Worm (Caenorhabditis elegans) whole organism, young adult: ENCODE results near the gene F09E5.12.

Experiments used
- B0035.1 ChIP-seq: sonication (generic microtip); optimal IDR thresholded peaks from 2 replicates; lab custom pipeline; 2016; ENCODE audit warnings: missing genetic modification characterization, mild to moderate bottlenecking, missing compliant biosample characterization, missing genotype, missing genetic modification reagents
- B0261.1 ChIP-seq: sonication (generic microtip); optimal IDR thresholded peaks from 2 replicates; lab custom pipeline; 2016; ENCODE audit warnings: mild to moderate bottlenecking, missing genetic modification characterization, moderate library complexity, missing compliant biosample characterization
- C17E4.6 ChIP-seq: fragments of 200-800 bp; sonication (Bioruptor generic); IDR thresholded peaks from 2 replicates; pipeline ENCODE4 v1.3.6; 2022; ENCODE audit warnings: missing genetic modification reagents, missing genetic modification characterization, missing compliant biosample characterization
- F52B5.7 ChIP-seq: sonication (generic microtip); optimal IDR thresholded peaks from 2 replicates; lab custom pipeline; 2016; ENCODE audit warnings: mild to moderate bottlenecking, missing genetic modification characterization, missing compliant biosample characterization
- F55B11.4 ChIP-seq: sonication (generic microtip); optimal IDR thresholded peaks from 2 replicates; lab custom pipeline; 2016; ENCODE audit warnings: missing compliant biosample characterization, missing genetic modification characterization, borderline replicate concordance; ENCODE audit not compliant: insufficient read depth
- K11D2.4 ChIP-seq: fragments of 200-800 bp; sonication (Bioruptor generic); IDR thresholded peaks from 2 replicates; pipeline ENCODE4 v1.3.6; 2022; ENCODE audit warnings: missing genetic modification reagents, missing genetic modification characterization, missing compliant biosample characterization
- T26A5.8 ChIP-seq: sonication (generic microtip); optimal IDR thresholded peaks from 2 replicates; lab custom pipeline; 2016; ENCODE audit warnings: missing genetic modification characterization, missing compliant biosample characterization
- Y67H2A.10 ChIP-seq: fragments of 200-800 bp; sonication (Bioruptor generic); conservative IDR thresholded peaks from 2 replicates; pipeline ENCODE4 v1.3.6; 2022; ENCODE audit warnings: missing genetic modification reagents, missing genetic modification characterization, missing compliant biosample characterization
- Y79H2A.3 ChIP-seq: fragments of 200-800 bp; sonication (Bioruptor generic); conservative IDR thresholded peaks from 2 replicates; pipeline ENCODE4 v1.3.6; 2022; ENCODE audit warnings: missing genetic modification reagents, missing genetic modification characterization, missing compliant biosample characterization
- Y95B8A.8 ChIP-seq: fragments of 200-800 bp; sonication (Bioruptor generic); IDR thresholded peaks from 2 replicates; pipeline ENCODE4 v1.3.6; 2022; ENCODE audit warnings: missing genetic modification reagents, missing genetic modification characterization, missing compliant biosample characterization
- ama-1 ChIP-seq, 3 experiments: fragments of 150-350 bp in 1 of 3; sonication (generic microtip) in 2 of 3; optimal IDR thresholded peaks; 2 replicates each; lab custom pipeline; 2014 to 2018; ENCODE audit warnings: missing biosample characterization in 2 of 3, missing genetic modification characterization in 2 of 3, missing genetic modification reagents in 2 of 3
- aptf-3 ChIP-seq: fragments of 200-800 bp; sonication (Bioruptor generic); IDR thresholded peaks from 2 replicates; pipeline ENCODE4 v1.3.6; 2022; ENCODE audit warnings: missing genetic modification characterization, missing compliant biosample characterization
- athp-1 ChIP-seq: sonication (generic microtip); optimal IDR thresholded peaks from 2 replicates; lab custom pipeline; 2017; ENCODE audit warnings: mild to moderate bottlenecking, missing genetic modification characterization, missing compliant biosample characterization
- cebp-2 ChIP-seq: fragments of 200-800 bp; sonication (Bioruptor generic); IDR thresholded peaks from 2 replicates; pipeline ENCODE4 v1.3.6; 2022; ENCODE audit warnings: missing genetic modification characterization, missing compliant biosample characterization
- ceh-100 ChIP-seq: fragments of 200-800 bp; sonication (Bioruptor generic); IDR thresholded peaks from 2 replicates; pipeline ENCODE4 v1.3.6; 2022; ENCODE audit warnings: missing genetic modification reagents, missing genetic modification characterization, missing compliant biosample characterization
- ceh-79 ChIP-seq: sonication (generic microtip); optimal IDR thresholded peaks from 2 replicates; lab custom pipeline; 2017; ENCODE audit warnings: mild to moderate bottlenecking, missing genetic modification characterization, missing compliant biosample characterization
- dox-1 ChIP-seq: fragments of 200-800 bp; sonication (Bioruptor generic); IDR thresholded peaks from 2 replicates; pipeline ENCODE4 v1.3.6; 2022; ENCODE audit warnings: missing genetic modification reagents, missing genetic modification characterization, missing compliant biosample characterization
- egl-18 ChIP-seq: fragments of 200-800 bp; sonication (Bioruptor generic); IDR thresholded peaks from 2 replicates; pipeline ENCODE4 v1.3.6; 2022; ENCODE audit warnings: missing genetic modification reagents, missing genetic modification characterization, missing compliant biosample characterization
- egrh-3 ChIP-seq: fragments of 200-800 bp; sonication (Bioruptor generic); IDR thresholded peaks from 2 replicates; pipeline ENCODE4 v1.3.6; 2022; ENCODE audit warnings: missing genetic modification reagents, missing genetic modification characterization, missing compliant biosample characterization
- ets-4 ChIP-seq: fragments of 200-800 bp; sonication (Bioruptor generic); optimal IDR thresholded peaks from 2 replicates; lab custom pipeline; 2018; ENCODE audit warnings: mild to moderate bottlenecking, missing genetic modification characterization, missing compliant biosample characterization
- him-1 ChIP-seq: sonication (generic microtip); optimal IDR thresholded peaks from 2 replicates; lab custom pipeline; 2016; ENCODE audit warnings: missing genotype, missing genetic modification reagents, missing genetic modification characterization, missing compliant biosample characterization
- hlh-12 ChIP-seq: sonication (generic microtip); optimal IDR thresholded peaks from 2 replicates; lab custom pipeline; 2016; ENCODE audit warnings: missing genetic modification characterization, missing compliant biosample characterization
- hmg-20 ChIP-seq: fragments of 200-800 bp; sonication (Bioruptor generic); IDR thresholded peaks from 2 replicates; pipeline ENCODE4 v1.3.6; 2022; ENCODE audit warnings: missing genetic modification reagents, missing genetic modification characterization, missing compliant biosample characterization
- lag-1 ChIP-seq: fragments of 200-800 bp; sonication (Bioruptor generic); IDR thresholded peaks from 2 replicates; pipeline ENCODE4 v1.3.6; 2022; ENCODE audit warnings: missing genetic modification reagents, missing genetic modification characterization, missing compliant biosample characterization
- let-607 ChIP-seq, 2 experiments: fragments of 200-800 bp in 1 of 2; sonication (Bioruptor generic) in 1 of 2; sonication (generic microtip) in 1 of 2; optimal IDR thresholded peaks; 2 replicates each; lab custom pipeline; 2016 to 2018; ENCODE audit warnings: mild to moderate bottlenecking in 2 of 2, missing compliant biosample characterization in 2 of 2, missing genetic modification characterization in 2 of 2, moderate library complexity in 2 of 2, missing genotype in 1 of 2
- lin-35 ChIP-seq, 3 experiments: fragments of 150-350 bp in 2 of 3; sonication (generic microtip) in 1 of 3; optimal IDR thresholded peaks; 2 replicates each; lab custom pipeline; 2014 to 2018; ENCODE audit warnings: missing biosample characterization in 3 of 3, missing genetic modification characterization in 3 of 3, missing genetic modification reagents in 3 of 3
- lsl-1 ChIP-seq: fragments of 200-800 bp; sonication (Bioruptor generic); optimal IDR thresholded peaks from 2 replicates; lab custom pipeline; 2018; ENCODE audit warnings: mild to moderate bottlenecking, missing genetic modification characterization, moderate library complexity, missing compliant biosample characterization
- nfya-1 ChIP-seq: sonication (generic microtip); optimal IDR thresholded peaks from 2 replicates; lab custom pipeline; 2017; ENCODE audit warnings: antibody characterized with exemption, missing compliant biosample characterization, missing genetic modification characterization, borderline replicate concordance; ENCODE audit not compliant: insufficient read depth
- nfya-2 ChIP-seq: fragments of 200-800 bp; sonication (Bioruptor generic); IDR thresholded peaks from 2 replicates; pipeline ENCODE4 v1.3.6; 2022; ENCODE audit warnings: missing genetic modification reagents, missing genetic modification characterization, missing compliant biosample characterization
- nfyb-1 ChIP-seq: fragments of 200-800 bp; sonication (Bioruptor generic); IDR thresholded peaks from 2 replicates; pipeline ENCODE4 v1.3.6; 2022; ENCODE audit warnings: missing genetic modification reagents, missing genetic modification characterization, missing compliant biosample characterization
- nhr-179 ChIP-seq: sonication (generic microtip); optimal IDR thresholded peaks from 2 replicates; lab custom pipeline; 2016; ENCODE audit warnings: mild to moderate bottlenecking, missing genetic modification characterization, missing compliant biosample characterization
- nhr-80 ChIP-seq: sonication (generic microtip); optimal IDR thresholded peaks from 2 replicates; lab custom pipeline; 2016; ENCODE audit warnings: missing genetic modification characterization, missing compliant biosample characterization
- pbrm-1 ChIP-seq: fragments of 200-800 bp; sonication (Bioruptor generic); IDR thresholded peaks from 2 replicates; pipeline ENCODE4 v1.3.6; 2022; ENCODE audit warnings: missing genetic modification reagents, missing genetic modification characterization, missing compliant biosample characterization
- rec-8 ChIP-seq, 2 experiments: sonication (generic microtip); optimal IDR thresholded peaks; 2 replicates each; lab custom pipeline; 2016; ENCODE audit warnings: mild to moderate bottlenecking in 2 of 2, missing genetic modification characterization in 2 of 2, missing genetic modification reagents in 2 of 2, missing genotype in 2 of 2, missing biosample characterization in 1 of 2, missing compliant biosample characterization in 1 of 2, moderate library complexity in 1 of 2
- snpc-1.1 ChIP-seq: sonication (generic microtip); optimal IDR thresholded peaks from 2 replicates; lab custom pipeline; 2017; ENCODE audit warnings: missing genetic modification characterization, mild to moderate bottlenecking, missing compliant biosample characterization, antibody characterized with exemption, moderate library complexity, missing genotype, missing genetic modification reagents; ENCODE audit not compliant: insufficient read depth
- snpc-4 ChIP-seq, 5 experiments: fragments of 150-350 bp in 1 of 5; sonication (generic microtip) in 4 of 5; optimal IDR thresholded peaks; 2 replicates each; lab custom pipeline; 2014 to 2018; ENCODE audit warnings: missing genetic modification characterization in 5 of 5, missing biosample characterization in 3 of 5, antibody characterized with exemption in 2 of 5, mild to moderate bottlenecking in 2 of 5, missing compliant biosample characterization in 2 of 5, missing genotype in 2 of 5, moderate library complexity in 2 of 5, missing genetic modification reagents in 1 of 5
- tbp1 ChIP-seq: fragments of 200-800 bp; sonication (Bioruptor generic); optimal IDR thresholded peaks from 2 replicates; lab custom pipeline; 2018; ENCODE audit warnings: mild to moderate bottlenecking, missing genetic modification characterization, missing compliant biosample characterization
- tbx-9 ChIP-seq: sonication (generic microtip); optimal IDR thresholded peaks from 2 replicates; lab custom pipeline; 2016; ENCODE audit warnings: borderline replicate concordance, missing genetic modification characterization, inconsistent platforms, missing compliant biosample characterization
- tlf-1 ChIP-seq: fragments of 200-800 bp; sonication (Bioruptor generic); optimal IDR thresholded peaks from 2 replicates; lab custom pipeline; 2018; ENCODE audit warnings: mild to moderate bottlenecking, missing genetic modification characterization, missing compliant biosample characterization
- unc-62 ChIP-seq: fragments of 150-350 bp; optimal IDR thresholded peaks from 2 replicates; lab custom pipeline; 2014; ENCODE audit warnings: missing biosample characterization, missing genetic modification reagents, missing genetic modification characterization
- xnd-1 ChIP-seq: sonication (generic microtip); optimal IDR thresholded peaks from 2 replicates; lab custom pipeline; 2016; ENCODE audit warnings: missing genotype, missing genetic modification reagents, missing genetic modification characterization, missing compliant biosample characterization
- ztf-25 ChIP-seq: fragments of 200-800 bp; sonication (Bioruptor generic); IDR thresholded peaks from 2 replicates; pipeline ENCODE4 v1.3.6; 2022; ENCODE audit warnings: missing genetic modification reagents, missing genetic modification characterization, missing compliant biosample characterization

F09E5.12 gene

ce11 chrII:5364516-5364915 lies 6.0 kb downstream of the F09E5.12 start:
- TF ChIP-seq T26A5.8 (no peak), hlh-12 (tag; lab: Kevin White, UChicago) (no peak), B0261.1 (tag; lab: Kevin White, UChicago) (no peak), nfyb-1 (GFP tag; lab: Robert Waterston, UW) (no peak), cebp-2 (no peak)

DNA sequence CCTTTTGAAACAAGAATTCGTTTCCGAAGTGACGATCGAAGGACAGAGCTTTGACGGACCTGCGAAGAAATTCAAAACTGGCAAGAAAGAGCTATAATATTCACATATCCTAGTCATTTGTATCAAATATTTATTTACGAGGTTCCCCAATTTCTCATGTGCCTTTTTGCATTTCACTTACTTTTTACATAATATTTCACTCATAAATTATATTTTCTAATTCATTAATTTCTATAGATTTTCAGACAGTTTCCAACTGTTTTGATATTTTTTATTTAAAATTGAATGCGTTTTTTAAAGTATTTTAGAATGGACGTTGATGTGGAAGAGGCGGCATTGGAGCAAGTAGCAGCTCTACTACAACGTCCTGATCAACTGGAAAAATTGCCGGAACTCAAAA lies 11.3 kb downstream of the F09E5.12 start, which contains the start of gene sec-6:
Gene sec-6, plus strand, starts transcription at position 301 of the 400 bp plus-strand sequence.
- TF ChIP-seq nhr-179 (no peak), Y95B8A.8 (GFP tag; lab: Robert Waterston, UW) (no peak), egl-18 (GFP tag; lab: Robert Waterston, UW) (no peak), snpc-4 (GFP tag; optimal IDR thresholded peaks at IDR 0.05; lab: Kevin White, UChicago) (no peak), snpc-4 (tag; optimal IDR thresholded peaks at IDR 0.05; lab: Kevin White, UChicago) (no peak), hmg-20 (GFP tag; lab: Robert Waterston, UW) (no peak), let-607 (tag; optimal IDR thresholded peaks at IDR 0.05; lab: Kevin White, UChicago) (no peak), ceh-100 (GFP tag; lab: Robert Waterston, UW) (no peak), B0035.1 (tag; lab: Kevin White, UChicago) (no peak)

DNA sequence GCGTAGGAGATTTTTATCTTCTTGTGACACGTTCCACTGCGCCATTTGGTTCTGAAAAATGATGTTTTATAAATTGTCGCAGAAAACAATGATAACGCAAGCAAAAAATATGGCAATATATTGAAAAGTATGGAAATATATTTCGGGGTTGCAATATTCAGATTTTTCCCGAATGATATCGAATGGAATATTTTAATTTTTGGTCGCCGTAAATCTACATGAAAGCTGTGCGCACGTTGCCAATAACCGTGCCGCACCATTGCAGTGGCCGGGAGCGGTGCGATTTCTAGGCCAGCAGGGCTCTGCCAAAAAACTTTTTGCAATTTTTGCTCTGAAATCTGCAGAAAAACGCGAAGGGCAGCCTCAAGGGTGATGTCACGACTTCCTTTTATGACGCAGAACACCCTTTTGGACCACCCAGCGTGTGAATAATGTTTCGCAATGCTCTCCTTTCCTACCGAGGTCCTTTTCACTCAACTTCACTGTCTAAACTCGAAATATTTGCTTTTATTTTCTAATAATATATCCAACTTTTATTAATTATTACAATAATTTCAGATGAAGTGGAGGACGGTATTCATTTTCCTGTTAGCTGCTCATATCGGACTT lies 12.3 kb downstream of the F09E5.12 start, which contains the start of the genes F09E5.11 and bmy-1:
Gene F09E5.11, minus strand, starts transcription at position 51 of the 609 bp plus-strand sequence.
Gene bmy-1, plus strand, starts transcription at position 559 of the 609 bp plus-strand sequence.
- TF ChIP-seq pbrm-1 (peak; percentile 84), Y67H2A.10 (GFP tag; lab: Robert Waterston, UW) (peak; percentile 86), aptf-3 (GFP tag; lab: Robert Waterston, UW) (no peak), ets-4 (peak; percentile 65), B0261.1 (tag; lab: Kevin White, UChicago) (peak; percentile 26), athp-1 (tag; lab: Kevin White, UChicago) (peak; percentile 73), nfya-1 (tag; lab: Kevin White, UChicago) (no peak), xnd-1 (tag; lab: Kevin White, UChicago) (no peak), T26A5.8 (no peak), ceh-100 (GFP tag; lab: Robert Waterston, UW) (peak; percentile 80), dox-1 (peak; percentile 96), C17E4.6 (GFP tag; lab: Robert Waterston, UW) (0 out of 2 replicates have a peak, but pooled peaks have one; percentile 30), rec-8 (tag; optimal IDR thresholded peaks at IDR 0.05; lab: Kevin White, UChicago) (peak in 1 of 2 experiments; percentile 60), ztf-25 (peak; percentile 91), K11D2.4 (GFP tag; lab: Robert Waterston, UW) (peak; percentile 87), egrh-3 (GFP tag; lab: Robert Waterston, UW) (peak; percentile 72), nfya-2 (GFP tag; lab: Robert Waterston, UW) (no peak), hmg-20 (GFP tag; lab: Robert Waterston, UW) (peak; percentile 69; the same call in 1 of the 2 replicates), lsl-1 (GFP tag; lab: Kevin White, UChicago) (peak; percentile 71), tbx-9 (tag; lab: Kevin White, UChicago) (no peak), ama-1 (optimal IDR thresholded peaks at IDR 0.05; lab: Kevin White, UChicago) (no peak), ama-1 (GFP tag; optimal IDR thresholded peaks at IDR 0.05; lab: Kevin White, UChicago) (no peak), F55B11.4 (tag; lab: Kevin White, UChicago) (no peak), snpc-1.1 (peak; percentile 23), lin-35 (GFP tag; optimal IDR thresholded peaks at IDR 0.05; lab: Kevin White, UChicago) (peak in 1 of 3 experiments; percentile 19), tbp1 (GFP tag; lab: Kevin White, UChicago) (peak; percentile 64), him-1 (no peak), tlf-1 (peak; percentile 61), F52B5.7 (tag; lab: Kevin White, UChicago) (peak; percentile 49), ceh-79 (tag; lab: Kevin White, UChicago) (no peak), unc-62 (GFP tag; lab: Kevin White, UChicago) (no peak), nhr-80 (tag; lab: Kevin White, UChicago) (peak; percentile 67), hlh-12 (tag; lab: Kevin White, UChicago) (no peak), lag-1 (GFP tag; lab: Robert Waterston, UW) (no peak), Y79H2A.3 (no peak)
